Worm (Caenorhabditis elegans) whole organism, L3 larva: ENCODE measurements around the gene droe-4.
A peak's percentile ranks its signal among the peaks of the same experiment; 100 is the strongest.

Source experiments
- R02D3.7 ChIP-seq: fragments of 150-350 bp; optimal IDR thresholded peaks from 2 replicates; lab custom pipeline; 2014; ENCODE audit warnings: missing biosample characterization, missing genetic modification characterization
- ama-1 ChIP-seq: fragments of 150-350 bp; optimal IDR thresholded peaks from 2 replicates; lab custom pipeline; 2018
- ceh-16 ChIP-seq: sonication (generic microtip); optimal IDR thresholded peaks from 2 replicates; lab custom pipeline; 2017; ENCODE audit warnings: missing biosample characterization, missing genetic modification characterization
- ceh-28 ChIP-seq: fragments of 150-350 bp; optimal IDR thresholded peaks from 2 replicates; lab custom pipeline; 2014; ENCODE audit warnings: missing biosample characterization, missing genetic modification reagents, missing genetic modification characterization
- ceh-82 ChIP-seq: fragments of 150-350 bp; optimal IDR thresholded peaks from 2 replicates; lab custom pipeline; 2014; ENCODE audit warnings: missing biosample characterization, missing genetic modification characterization
- egl-5 ChIP-seq: fragments of 150-350 bp; optimal IDR thresholded peaks from 2 replicates; lab custom pipeline; 2017; ENCODE audit warnings: missing biosample characterization, missing genetic modification reagents, missing genetic modification characterization, inconsistent platforms
- elt-1 ChIP-seq: fragments of 150-350 bp; optimal IDR thresholded peaks from 2 replicates; lab custom pipeline; 2014; ENCODE audit warnings: missing biosample characterization, missing genetic modification characterization
- elt-2 ChIP-seq: sonication (generic microtip); optimal IDR thresholded peaks from 2 replicates; lab custom pipeline; 2016; ENCODE audit warnings: missing genetic modification reagents, mild to moderate bottlenecking, missing genetic modification characterization, missing compliant biosample characterization
- eor-1 ChIP-seq, 2 experiments: fragments of 150-350 bp; optimal IDR thresholded peaks; 2 replicates each; lab custom pipeline; 2014 to 2018; ENCODE audit warnings: missing biosample characterization in 2 of 2, missing genetic modification characterization in 2 of 2
- fkh-10 ChIP-seq: sonication (generic microtip); optimal IDR thresholded peaks from 2 replicates; lab custom pipeline; 2017; ENCODE audit warnings: missing biosample characterization, missing genetic modification reagents, missing genetic modification characterization
- hmg-11 ChIP-seq: sonication (generic microtip); optimal IDR thresholded peaks from 2 replicates; lab custom pipeline; 2016; ENCODE audit warnings: missing genetic modification characterization, missing compliant biosample characterization
- lin-15B ChIP-seq: fragments of 150-350 bp; optimal IDR thresholded peaks from 2 replicates; lab custom pipeline; 2014; ENCODE audit warnings: missing biosample characterization, missing genetic modification characterization
- lsy-12 ChIP-seq: sonication (generic microtip); optimal IDR thresholded peaks from 2 replicates; lab custom pipeline; 2016; ENCODE audit warnings: mild to moderate bottlenecking, missing genetic modification characterization, missing compliant biosample characterization
- mml-1 ChIP-seq: fragments of 150-350 bp; sonication (generic microtip); optimal IDR thresholded peaks from 3 replicates; lab custom pipeline; 2014; ENCODE audit warnings: missing biosample characterization, missing genetic modification characterization
- nhr-12 ChIP-seq: fragments of 150-350 bp; optimal IDR thresholded peaks from 2 replicates; lab custom pipeline; 2014; ENCODE audit warnings: missing biosample characterization, missing genetic modification characterization
- nhr-23 ChIP-seq: fragments of 150-350 bp; optimal IDR thresholded peaks from 2 replicates; lab custom pipeline; 2014; ENCODE audit warnings: missing biosample characterization, missing genetic modification reagents, missing genetic modification characterization
- nhr-25 ChIP-seq: sonication (generic microtip); optimal IDR thresholded peaks from 2 replicates; lab custom pipeline; 2017; ENCODE audit warnings: missing biosample characterization, missing genetic modification characterization
- nhr-28 ChIP-seq: fragments of 150-350 bp; optimal IDR thresholded peaks from 2 replicates; lab custom pipeline; 2014; ENCODE audit warnings: missing biosample characterization, missing genetic modification characterization
- nhr-76 ChIP-seq: fragments of 150-350 bp; sonication (generic microtip); optimal IDR thresholded peaks from 5 replicates; lab custom pipeline; 2014; ENCODE audit warnings: missing biosample characterization, missing genetic modification characterization
- nhr-77 ChIP-seq: fragments of 150-350 bp; optimal IDR thresholded peaks from 2 replicates; lab custom pipeline; 2014; ENCODE audit warnings: missing biosample characterization, missing genetic modification characterization
- pha-4 ChIP-seq: fragments of 150-350 bp; optimal IDR thresholded peaks from 2 replicates; lab custom pipeline; 2014; ENCODE audit warnings: missing biosample characterization, missing genetic modification reagents, missing genetic modification characterization
- pqm-1 ChIP-seq: fragments of 150-350 bp; optimal IDR thresholded peaks from 2 replicates; lab custom pipeline; 2017; ENCODE audit warnings: missing biosample characterization, missing genetic modification characterization, inconsistent platforms
- skn-1 ChIP-seq: fragments of 150-350 bp; optimal IDR thresholded peaks from 2 replicates; lab custom pipeline; 2014; ENCODE audit warnings: missing biosample characterization, missing genetic modification characterization
- tbx-2 ChIP-seq: sonication (generic microtip); optimal IDR thresholded peaks from 2 replicates; lab custom pipeline; 2016; ENCODE audit warnings: mild to moderate bottlenecking, missing genetic modification characterization, missing compliant biosample characterization
- unc-39 ChIP-seq: sonication (generic microtip); optimal IDR thresholded peaks from 4 replicates; lab custom pipeline; 2017; ENCODE audit warnings: missing biosample characterization, missing genetic modification characterization
- unc-62 ChIP-seq: fragments of 150-350 bp; sonication (generic microtip); optimal IDR thresholded peaks from 4 replicates; lab custom pipeline; 2014; ENCODE audit warnings: missing biosample characterization, missing genetic modification reagents, missing genetic modification characterization
- zag-1 ChIP-seq: fragments of 150-350 bp; optimal IDR thresholded peaks from 2 replicates; lab custom pipeline; 2014; ENCODE audit warnings: missing biosample characterization, missing genetic modification characterization
- ztf-4 ChIP-seq: fragments of 150-350 bp; optimal IDR thresholded peaks from 2 replicates; lab custom pipeline; 2014; ENCODE audit warnings: missing biosample characterization, missing genetic modification characterization

The droe-4 gene

DNA sequence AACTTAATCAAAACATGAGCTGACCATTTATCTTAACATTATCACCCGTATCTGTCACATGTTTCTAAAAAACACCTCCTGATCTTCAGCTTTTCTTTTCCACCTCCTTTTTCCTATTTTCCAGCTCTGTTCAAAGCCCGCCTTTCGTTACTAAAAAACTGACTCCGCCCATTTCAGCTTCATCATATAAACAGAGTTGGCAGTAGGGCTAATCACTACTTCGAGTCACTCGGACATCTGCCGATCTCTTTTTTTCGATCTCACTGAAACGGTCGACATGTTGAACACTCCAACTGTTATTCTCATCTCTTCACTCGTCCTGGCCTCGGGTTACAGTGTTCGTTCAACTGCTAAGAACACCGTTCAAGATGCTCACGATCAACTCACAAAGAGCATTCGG, at the start of gene droe-4:
Gene droe-4 (plus strand): TSS at position 172 of the 400 bp plus-strand sequence.
- no peak for TF ChIP-seq ama-1 (lab: Kevin White, UChicago)

DNA sequence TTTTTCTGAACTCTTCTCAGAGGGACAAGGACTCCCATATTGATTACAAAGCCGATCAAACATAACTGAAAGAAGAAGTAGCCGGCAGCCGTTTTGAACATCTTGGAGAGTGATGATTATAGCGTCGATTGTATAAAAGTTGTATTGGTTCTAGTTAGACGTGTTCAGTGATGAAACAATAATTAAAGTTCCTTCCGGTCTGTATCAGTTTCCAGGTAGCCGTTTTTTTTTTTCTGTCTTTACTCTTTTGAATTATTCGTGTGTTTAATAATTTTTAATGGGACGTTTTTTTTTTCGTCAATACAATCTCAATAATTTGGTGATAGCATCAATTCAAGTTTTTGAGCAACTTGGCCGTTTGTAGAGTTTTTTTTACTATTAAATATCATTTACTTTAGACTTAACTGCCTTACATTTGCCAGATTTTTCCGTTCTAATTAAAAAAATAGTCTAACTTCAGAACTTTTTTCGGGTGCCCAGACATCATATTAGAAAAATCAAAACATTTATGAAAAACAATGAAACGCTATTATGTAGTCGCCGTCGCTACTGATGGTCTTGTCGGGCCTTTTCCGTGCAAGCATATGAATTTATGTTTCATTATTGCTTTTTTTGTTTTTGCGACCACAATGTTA, 46.0 kb upstream of the droe-4 start, which contains the start of the genes srx-10 and clec-226:
Gene srx-10 (minus strand): TSS at position 101 of the 635 bp plus-strand sequence.
Gene clec-226 (plus strand): TSS at position 585 of the 635 bp plus-strand sequence.
- TF ChIP-seq zag-1 (tag; lab: Kevin White, UChicago): no peak
- TF ChIP-seq nhr-12 (tag; lab: Kevin White, UChicago): no peak
- TF ChIP-seq eor-1 (tag; optimal IDR thresholded peaks at IDR 0.05; lab: Kevin White, UChicago): no peak
- TF ChIP-seq nhr-23 (tag; lab: Kevin White, UChicago): no peak
- TF ChIP-seq fkh-10 (GFP tag; lab: Kevin White, UChicago): no peak
- TF ChIP-seq R02D3.7 (tag; lab: Kevin White, UChicago): no peak

DNA sequence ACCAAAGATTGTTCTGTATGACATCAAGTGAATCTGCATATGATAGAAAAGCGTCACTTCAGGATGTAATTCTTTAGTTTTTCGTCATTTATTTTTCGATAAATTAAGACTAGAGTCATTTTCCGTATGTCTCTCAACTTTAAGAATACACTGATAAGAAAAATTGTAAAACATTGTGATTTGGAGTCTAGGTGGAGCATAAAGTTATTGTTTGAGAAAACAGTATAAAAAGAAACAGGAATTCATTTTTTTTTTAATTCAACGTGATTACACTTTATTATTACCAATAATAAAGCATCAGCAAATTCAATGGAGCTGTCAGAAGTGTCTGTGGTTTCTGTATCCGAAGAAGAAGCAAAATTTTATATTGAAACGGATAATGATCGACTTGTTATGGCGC, 43.4 kb upstream of the droe-4 start, which contains the start of gene R10D12.6:
Gene R10D12.6 (plus strand): TSS at position 301 of the 400 bp plus-strand sequence.
- no peak for TF ChIP-seq zag-1 (tag; lab: Kevin White, UChicago)
- no peak for TF ChIP-seq egl-5 (tag; lab: Kevin White, UChicago)
- TF ChIP-seq nhr-12 (tag; lab: Kevin White, UChicago): no peak
- TF ChIP-seq pqm-1 (tag; lab: Kevin White, UChicago): peak; percentile 38
- no peak for TF ChIP-seq hmg-11
- TF ChIP-seq nhr-23 (tag; lab: Kevin White, UChicago): no peak
- TF ChIP-seq mml-1: no peak
- TF ChIP-seq elt-2 (tag; lab: Kevin White, UChicago): peak; percentile 3
- TF ChIP-seq nhr-76 (tag; lab: Kevin White, UChicago): no peak
- TF ChIP-seq nhr-25 (tag; lab: Kevin White, UChicago): no peak

DNA sequence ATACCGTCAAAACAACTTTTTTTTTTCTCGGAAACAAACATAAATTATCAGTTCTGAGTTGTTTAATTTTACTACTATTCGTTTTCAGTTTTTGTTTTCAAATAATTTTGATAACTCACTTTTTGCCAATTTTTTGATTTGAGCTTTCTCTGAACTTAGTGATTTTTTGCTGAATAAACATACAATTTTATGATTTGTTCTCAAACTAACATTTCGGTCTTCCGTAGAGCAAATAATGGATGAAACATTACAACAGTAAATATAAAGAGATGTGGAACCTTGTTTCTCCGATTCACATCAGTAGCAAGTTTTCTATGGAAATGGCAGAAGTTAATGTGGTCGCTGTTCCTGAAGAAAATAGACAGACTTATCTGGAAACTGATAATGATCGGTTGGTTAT, 42.7 kb upstream of the droe-4 start, which contains the start of gene R10D12.7:
Gene R10D12.7 (plus strand): TSS at position 301 of the 400 bp plus-strand sequence.
- TF ChIP-seq fkh-10 (GFP tag; lab: Kevin White, UChicago) (no peak), eor-1 (tag; optimal IDR thresholded peaks at IDR 0.05; lab: Kevin White, UChicago) (no peak), ztf-4 (tag; lab: Kevin White, UChicago) (no peak), egl-5 (tag; lab: Kevin White, UChicago) (no peak), nhr-28 (tag; lab: Kevin White, UChicago) (no peak), ama-1 (lab: Kevin White, UChicago) (no peak), unc-39 (no peak), ceh-16 (tag; lab: Kevin White, UChicago) (no peak), nhr-12 (tag; lab: Kevin White, UChicago) (no peak), ceh-82 (tag; lab: Kevin White, UChicago) (no peak), nhr-77 (tag; lab: Kevin White, UChicago) (no peak), elt-1 (tag; lab: Kevin White, UChicago) (no peak), ceh-28 (tag; lab: Kevin White, UChicago) (no peak), mml-1 (no peak), lin-15B (tag; lab: Kevin White, UChicago) (no peak), nhr-23 (tag; lab: Kevin White, UChicago) (no peak), unc-62 (GFP tag; lab: Kevin White, UChicago) (no peak), pqm-1 (tag; lab: Kevin White, UChicago) (no peak), tbx-2 (tag; lab: Kevin White, UChicago) (no peak), skn-1 (tag; lab: Kevin White, UChicago) (no peak)

DNA sequence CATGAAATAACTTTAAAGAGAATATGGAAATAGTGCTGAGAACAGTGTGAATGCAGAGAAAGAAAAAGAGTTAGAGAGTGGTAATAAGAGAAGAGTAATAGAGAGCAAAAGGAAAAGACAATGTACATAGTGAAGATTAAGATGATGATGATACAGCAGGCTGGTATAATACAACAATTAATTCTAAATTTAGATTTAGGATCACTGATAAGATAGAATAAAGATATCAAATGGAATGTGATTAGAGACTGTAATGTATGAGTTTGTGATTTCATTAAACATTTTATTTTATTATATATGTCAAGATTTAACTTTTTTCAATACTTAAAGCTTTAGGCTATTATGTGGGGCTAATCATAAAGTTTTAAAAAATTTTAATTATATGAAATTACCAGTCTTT, 39.3 kb upstream of the droe-4 start, which contains the start of gene R10D12.8:
Gene R10D12.8 (minus strand): TSS at position 101 of the 400 bp plus-strand sequence.
- TF ChIP-seq pha-4 (tag; lab: Kevin White, UChicago) (peak; percentile 53), lsy-12 (tag; lab: Kevin White, UChicago) (no peak)
- TF ChIP-seq, all 47 proteins: peak for 1

DNA sequence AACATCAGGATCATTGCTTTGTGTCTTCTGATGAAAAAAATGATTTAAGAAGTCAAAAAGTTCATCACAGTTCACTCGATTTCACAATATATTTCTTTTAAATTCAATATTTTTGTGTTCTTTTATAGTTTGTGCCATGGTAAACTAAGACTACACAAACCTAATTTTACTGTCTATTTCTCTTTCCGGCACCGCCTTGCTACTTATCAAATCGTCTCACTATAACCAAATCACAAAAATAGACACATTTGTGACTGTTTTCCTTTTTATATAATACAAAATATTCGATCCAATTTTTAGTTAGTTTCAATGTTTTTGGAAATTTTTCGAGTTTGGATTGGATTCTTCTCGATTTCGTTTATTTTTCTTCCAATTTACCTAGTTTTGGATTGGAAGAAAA, 38.4 kb upstream of the droe-4 start, which contains the start of gene swt-6:
Gene swt-6 (plus strand): TSS at position 301 of the 400 bp plus-strand sequence.
- no peak for TF ChIP-seq R02D3.7 (tag; lab: Kevin White, UChicago)
- no peak for TF ChIP-seq unc-39
- no peak for TF ChIP-seq skn-1 (tag; lab: Kevin White, UChicago)
- TF ChIP-seq, all 47 proteins: peak for 0
